Fruit fly (Drosophila melanogaster): ENCODE measurements around the gene CG34107.

The CG34107 gene

DNA sequence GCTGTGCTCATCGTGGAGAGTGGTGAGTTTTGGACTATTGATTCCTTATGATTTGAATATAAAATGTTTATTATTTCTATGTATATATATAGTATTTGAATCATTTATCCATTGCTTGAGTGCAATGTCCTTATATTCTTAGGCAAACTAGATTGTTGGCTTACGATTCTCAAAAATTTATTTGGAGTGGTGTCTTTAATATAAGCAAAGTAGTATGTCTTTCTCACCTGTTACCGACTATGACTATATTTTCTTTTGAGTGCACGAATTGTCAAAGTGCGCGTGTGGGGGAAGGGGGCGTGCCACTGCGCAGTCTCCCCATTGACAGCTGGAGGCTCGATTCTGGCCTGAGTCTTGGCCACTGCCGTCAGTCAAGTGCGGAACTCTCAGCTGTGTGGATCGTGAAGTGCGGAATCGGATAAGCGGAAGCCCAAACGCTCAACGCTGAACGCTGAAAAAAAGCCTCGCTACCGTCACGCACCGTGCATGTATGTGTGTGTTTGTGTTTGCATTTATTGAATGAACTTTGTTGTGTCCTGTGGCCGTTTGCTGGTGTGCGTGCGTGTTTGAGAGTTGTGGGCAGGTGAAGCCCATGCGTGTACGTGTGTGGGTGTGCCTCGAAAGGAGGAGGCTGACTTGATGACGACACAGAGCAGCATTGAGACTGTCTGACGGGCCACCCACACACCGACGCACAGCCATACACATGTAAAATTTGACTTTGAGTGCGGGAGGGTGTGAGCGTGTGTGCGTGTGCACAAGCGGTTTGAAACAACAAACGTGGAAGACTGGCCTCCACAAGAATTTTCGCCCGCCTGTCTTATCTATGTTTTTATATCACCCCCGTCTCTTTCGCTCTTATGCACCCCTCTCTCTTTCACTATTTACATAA, 1.7 kb downstream of the CG34107 start:
- TF ChIP-seq ttk (optimal IDR thresholded peaks at IDR 0.05) (no peak), Sin3A (optimal IDR thresholded peaks at IDR 0.05) (no peak), Myc (optimal IDR thresholded peaks at IDR 0.05) (no peak), insv (optimal IDR thresholded peaks at IDR 0.05) (no peak), psq (optimal IDR thresholded peaks at IDR 0.05) (no peak), h (optimal IDR thresholded peaks at IDR 0.05) (no peak)

DNA sequence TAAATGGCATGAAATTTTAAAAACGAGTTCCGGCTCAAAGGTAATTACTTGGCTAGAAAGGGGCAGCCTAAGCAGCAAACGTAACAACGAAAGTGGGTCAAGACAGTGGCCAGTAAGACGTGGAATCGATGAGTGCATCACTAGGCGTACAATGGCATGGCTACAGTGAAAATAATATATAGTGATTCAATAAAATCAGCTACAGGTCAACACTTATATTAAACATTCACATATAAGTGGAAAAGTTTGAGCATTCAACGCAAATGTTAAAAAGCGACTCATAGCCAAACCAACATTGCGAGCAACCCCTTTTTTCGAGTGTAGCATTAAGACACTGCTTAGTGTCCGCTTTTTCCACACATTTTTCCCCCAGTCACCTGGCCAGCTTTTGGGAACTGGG, 3.3 kb downstream of the CG34107 start:
- TF ChIP-seq Myc (optimal IDR thresholded peaks at IDR 0.05) (no peak), insv (optimal IDR thresholded peaks at IDR 0.05) (no peak), ttk (optimal IDR thresholded peaks at IDR 0.05) (no peak), Sin3A (optimal IDR thresholded peaks at IDR 0.05) (no peak), psq (optimal IDR thresholded peaks at IDR 0.05) (no peak), h (optimal IDR thresholded peaks at IDR 0.05) (no peak)

DNA sequence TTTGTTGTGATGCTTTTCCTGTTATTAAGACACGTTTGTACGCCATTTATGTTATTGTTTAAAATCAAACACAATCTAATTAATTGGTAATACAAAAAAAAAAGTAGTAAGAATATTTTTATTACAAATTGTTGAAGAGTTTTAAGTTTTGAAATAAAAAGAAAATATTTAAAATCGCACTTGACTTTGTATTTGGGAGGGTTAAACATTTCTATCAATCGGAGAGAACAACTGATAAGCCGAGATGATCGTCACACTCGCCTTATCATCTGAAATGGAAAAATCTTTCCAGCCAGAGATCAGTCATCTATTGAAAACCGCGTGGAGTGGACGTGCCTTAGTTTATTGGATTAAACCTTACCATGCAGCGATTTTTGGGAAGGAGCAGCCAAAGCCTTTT, 26.5 kb downstream of the CG34107 start, which contains the start of gene CG3999:
Gene CG3999 (plus strand): TSS at position 301 of the 400 bp plus-strand sequence.
- TF ChIP-seq psq (optimal IDR thresholded peaks at IDR 0.05) = no peak
- no peak for TF ChIP-seq h (optimal IDR thresholded peaks at IDR 0.05)
- TF ChIP-seq Sin3A (optimal IDR thresholded peaks at IDR 0.05) = no peak
- no peak for TF ChIP-seq ttk (optimal IDR thresholded peaks at IDR 0.05)
- no peak for TF ChIP-seq insv (optimal IDR thresholded peaks at IDR 0.05)
- no peak for TF ChIP-seq Myc (optimal IDR thresholded peaks at IDR 0.05)

DNA sequence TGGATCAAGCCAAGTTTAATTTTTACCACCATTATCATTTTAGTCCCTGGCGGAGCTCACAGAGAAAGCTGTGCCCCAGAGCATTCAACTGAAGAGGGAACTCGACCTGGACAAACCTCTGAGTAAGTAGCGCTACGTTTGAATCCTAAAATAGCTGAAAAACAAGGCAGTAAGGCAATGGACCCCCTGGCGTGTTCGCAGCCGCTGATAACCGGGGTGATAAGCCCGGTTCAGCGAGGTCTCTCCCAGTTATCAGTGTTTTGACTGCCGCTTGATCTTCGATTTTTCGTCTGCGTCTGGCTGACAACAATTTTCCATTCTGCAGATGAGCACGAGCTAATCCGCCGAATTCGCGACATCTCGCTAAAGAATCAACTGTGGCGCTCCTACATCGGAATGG, 27.1 kb downstream of the CG34107 start:
- TF ChIP-seq psq (optimal IDR thresholded peaks at IDR 0.05) = no peak
- TF ChIP-seq ttk (optimal IDR thresholded peaks at IDR 0.05) = no peak
- no peak for TF ChIP-seq Sin3A (optimal IDR thresholded peaks at IDR 0.05)
- TF ChIP-seq Myc (optimal IDR thresholded peaks at IDR 0.05) = no peak
- TF ChIP-seq h (optimal IDR thresholded peaks at IDR 0.05) = no peak
- no peak for TF ChIP-seq insv (optimal IDR thresholded peaks at IDR 0.05)

DNA sequence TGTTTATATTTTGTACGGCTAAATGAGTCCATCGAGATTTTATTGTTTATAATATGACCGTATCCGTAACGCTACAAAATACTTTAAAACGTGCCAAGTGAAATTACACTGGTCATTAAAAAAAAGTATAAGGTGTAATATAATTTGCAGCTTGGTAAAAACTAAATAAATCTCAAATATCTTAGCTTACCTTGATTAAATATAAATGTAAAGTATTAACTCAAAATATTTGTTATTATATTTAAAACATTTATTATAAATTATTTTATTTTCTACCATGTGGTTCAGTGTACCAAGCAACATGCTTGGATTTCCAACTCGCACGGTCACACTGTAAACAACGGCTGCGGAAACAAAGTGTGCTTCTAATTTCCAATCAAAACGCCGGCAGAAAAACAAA, 37.1 kb downstream of the CG34107 start, which contains the start of the genes Sirt6 and pont:
Gene Sirt6 (minus strand): TSS at position 50 of the 400 bp plus-strand sequence.
Gene pont (plus strand): TSS at position 324 of the 400 bp plus-strand sequence.
- TF ChIP-seq Myc (optimal IDR thresholded peaks at IDR 0.05) (no peak), Sin3A (optimal IDR thresholded peaks at IDR 0.05) (no peak), psq (optimal IDR thresholded peaks at IDR 0.05) (no peak), ttk (optimal IDR thresholded peaks at IDR 0.05) (no peak), h (optimal IDR thresholded peaks at IDR 0.05) (no peak)

DNA sequence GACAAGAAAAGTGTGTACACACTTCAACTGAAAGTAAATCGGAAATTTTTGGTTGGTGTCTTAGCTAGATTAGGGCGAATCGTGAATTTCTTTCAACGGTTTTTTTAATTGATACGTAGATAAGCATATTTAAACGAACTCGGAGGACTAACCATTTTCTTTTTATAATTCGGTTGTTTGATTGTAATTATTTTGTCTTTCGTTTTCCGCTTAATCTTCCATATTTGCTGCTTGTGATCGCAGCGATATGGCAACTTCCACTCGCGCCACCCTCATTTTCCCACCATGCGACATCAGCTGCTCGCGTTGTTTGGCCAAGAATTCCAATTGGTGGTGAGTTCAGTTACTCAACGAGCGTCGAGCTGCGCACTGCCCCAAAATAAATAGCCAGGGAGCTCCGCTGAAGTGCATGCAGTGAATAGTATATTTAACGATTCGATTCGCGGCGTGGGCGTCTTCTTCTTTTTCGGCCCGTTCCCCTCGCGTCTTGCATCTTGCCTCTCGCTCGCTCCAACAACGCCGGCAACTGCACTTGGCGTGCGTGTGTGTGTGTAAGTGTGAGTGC, 39.3 kb downstream of the CG34107 start, which contains the start of gene Nuak:
Gene Nuak (plus strand): TSS at position 335 of the 565 bp plus-strand sequence.
- TF ChIP-seq insv (optimal IDR thresholded peaks at IDR 0.05) (no peak), psq (optimal IDR thresholded peaks at IDR 0.05) (no peak), h (optimal IDR thresholded peaks at IDR 0.05) (no peak), Sin3A (optimal IDR thresholded peaks at IDR 0.05) (no peak), Myc (optimal IDR thresholded peaks at IDR 0.05) (no peak), ttk (optimal IDR thresholded peaks at IDR 0.05) (no peak)

DNA sequence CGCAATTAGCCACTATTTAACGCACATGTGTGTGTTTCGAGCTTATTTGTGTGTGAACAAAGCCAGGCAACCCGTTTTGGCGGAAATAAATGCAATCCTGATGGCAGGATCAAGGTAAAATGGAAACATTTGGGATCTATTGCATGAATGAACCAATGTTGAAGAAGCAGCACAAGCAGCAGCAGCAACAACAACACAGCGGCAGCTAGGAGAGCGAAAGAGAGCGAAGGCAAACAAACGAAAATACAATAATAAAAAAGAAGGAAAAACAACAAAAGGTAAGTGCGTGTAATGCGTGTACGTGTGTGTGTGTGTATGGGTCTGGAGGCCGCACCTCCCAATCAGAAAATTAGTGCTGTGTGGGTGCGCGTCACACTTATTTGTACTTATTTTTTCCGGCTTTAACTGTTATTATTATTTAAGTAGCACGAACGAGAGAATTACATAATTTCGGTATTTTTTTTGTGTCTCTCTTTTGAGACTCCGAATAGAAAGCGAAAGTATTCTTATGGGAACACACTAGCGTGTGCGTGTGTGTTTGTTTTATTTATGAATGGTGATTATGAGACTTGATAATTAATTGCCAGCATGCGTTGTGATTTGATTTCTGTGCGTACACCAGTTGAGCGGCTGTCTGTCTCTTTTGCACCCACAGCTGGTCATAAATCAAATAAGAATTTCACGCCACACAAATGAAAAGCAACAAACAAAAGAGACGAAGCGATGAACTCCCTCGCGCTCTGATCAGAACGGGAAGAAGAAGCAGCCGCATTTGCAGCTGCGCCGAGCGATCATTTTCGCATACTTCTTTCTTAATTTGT, 40.1 kb downstream of the CG34107 start:
- TF ChIP-seq insv (optimal IDR thresholded peaks at IDR 0.05) (no peak), ttk (optimal IDR thresholded peaks at IDR 0.05) (no peak), Sin3A (optimal IDR thresholded peaks at IDR 0.05) (no peak), Myc (optimal IDR thresholded peaks at IDR 0.05) (no peak), psq (optimal IDR thresholded peaks at IDR 0.05) (no peak), h (optimal IDR thresholded peaks at IDR 0.05) (no peak)

DNA sequence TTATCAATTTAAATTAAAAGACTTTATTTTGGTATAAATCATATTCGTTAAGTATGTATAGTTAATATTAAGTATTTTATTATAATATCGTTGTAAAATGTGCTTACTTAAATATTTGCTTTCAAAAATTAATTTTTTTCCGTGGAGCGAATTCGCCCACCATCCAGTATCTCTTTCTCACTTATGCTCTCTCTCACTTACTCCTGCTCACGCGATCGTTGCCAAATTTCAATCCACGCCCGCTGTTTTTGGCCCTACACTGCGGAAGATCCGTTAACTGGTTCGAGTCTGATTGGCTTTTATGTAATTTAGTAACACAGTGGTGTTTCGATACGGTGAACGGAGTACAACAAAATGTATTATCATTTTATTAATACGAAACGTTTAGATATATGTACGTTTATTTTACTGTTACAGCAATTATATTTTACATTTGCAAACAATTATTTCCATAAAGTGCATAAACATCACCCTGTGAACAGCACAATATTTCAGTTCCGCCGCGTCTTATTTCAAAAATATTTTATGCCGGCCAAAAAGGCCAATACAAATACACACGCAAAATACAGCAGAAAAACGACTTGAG, 40.9 kb downstream of the CG34107 start:
- TF ChIP-seq ttk (optimal IDR thresholded peaks at IDR 0.05) (no peak), psq (optimal IDR thresholded peaks at IDR 0.05) (no peak), insv (optimal IDR thresholded peaks at IDR 0.05) (no peak), Sin3A (optimal IDR thresholded peaks at IDR 0.05) (no peak), Myc (optimal IDR thresholded peaks at IDR 0.05) (no peak), h (optimal IDR thresholded peaks at IDR 0.05) (no peak)

DNA sequence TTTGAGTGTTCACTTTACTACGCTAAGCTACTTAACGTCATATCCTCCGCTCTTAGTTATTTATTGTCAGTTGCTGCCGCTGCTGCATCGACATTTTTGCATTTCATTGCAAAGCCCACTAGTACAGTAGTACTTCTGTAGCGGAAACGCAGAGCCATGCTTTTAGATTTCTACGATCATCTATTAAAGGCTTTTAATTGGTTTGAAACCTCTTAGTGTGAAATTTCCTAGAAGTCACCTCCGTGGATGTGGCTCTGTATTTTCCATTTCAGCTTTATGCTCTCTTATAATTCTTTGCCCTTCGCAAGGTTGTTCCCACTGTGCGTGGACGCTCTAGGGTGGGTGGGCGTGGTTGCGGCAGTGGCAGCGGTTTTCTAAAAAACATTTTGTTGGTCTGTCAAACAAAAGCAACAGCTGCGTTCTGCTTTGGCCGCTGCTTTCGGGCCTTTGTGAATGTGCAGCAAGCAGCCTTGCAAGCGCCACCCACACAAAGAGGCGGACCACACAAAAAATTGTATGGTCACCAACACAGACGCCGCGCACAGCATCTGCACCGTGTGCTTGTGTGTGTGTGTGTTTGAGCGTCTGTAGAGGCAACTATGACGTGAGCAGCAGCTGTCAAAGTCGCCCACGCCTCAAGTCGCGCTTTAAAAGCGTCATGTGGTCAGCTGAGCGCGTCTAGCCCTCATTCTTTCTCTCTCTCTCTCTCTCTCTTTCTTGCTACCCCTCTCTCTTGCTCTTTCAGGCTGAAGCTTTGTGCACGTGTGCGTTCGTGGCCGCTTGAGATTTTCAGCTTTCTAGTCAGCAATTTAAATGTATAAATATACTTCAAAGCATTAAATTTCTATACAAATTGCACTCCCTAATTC, 42.1 kb downstream of the CG34107 start:
- no peak for TF ChIP-seq psq (optimal IDR thresholded peaks at IDR 0.05)
- no peak for TF ChIP-seq h (optimal IDR thresholded peaks at IDR 0.05)
- no peak for TF ChIP-seq insv (optimal IDR thresholded peaks at IDR 0.05)
- no peak for TF ChIP-seq Sin3A (optimal IDR thresholded peaks at IDR 0.05)
- TF ChIP-seq ttk (optimal IDR thresholded peaks at IDR 0.05) = no peak
- TF ChIP-seq Myc (optimal IDR thresholded peaks at IDR 0.05) = no peak

DNA sequence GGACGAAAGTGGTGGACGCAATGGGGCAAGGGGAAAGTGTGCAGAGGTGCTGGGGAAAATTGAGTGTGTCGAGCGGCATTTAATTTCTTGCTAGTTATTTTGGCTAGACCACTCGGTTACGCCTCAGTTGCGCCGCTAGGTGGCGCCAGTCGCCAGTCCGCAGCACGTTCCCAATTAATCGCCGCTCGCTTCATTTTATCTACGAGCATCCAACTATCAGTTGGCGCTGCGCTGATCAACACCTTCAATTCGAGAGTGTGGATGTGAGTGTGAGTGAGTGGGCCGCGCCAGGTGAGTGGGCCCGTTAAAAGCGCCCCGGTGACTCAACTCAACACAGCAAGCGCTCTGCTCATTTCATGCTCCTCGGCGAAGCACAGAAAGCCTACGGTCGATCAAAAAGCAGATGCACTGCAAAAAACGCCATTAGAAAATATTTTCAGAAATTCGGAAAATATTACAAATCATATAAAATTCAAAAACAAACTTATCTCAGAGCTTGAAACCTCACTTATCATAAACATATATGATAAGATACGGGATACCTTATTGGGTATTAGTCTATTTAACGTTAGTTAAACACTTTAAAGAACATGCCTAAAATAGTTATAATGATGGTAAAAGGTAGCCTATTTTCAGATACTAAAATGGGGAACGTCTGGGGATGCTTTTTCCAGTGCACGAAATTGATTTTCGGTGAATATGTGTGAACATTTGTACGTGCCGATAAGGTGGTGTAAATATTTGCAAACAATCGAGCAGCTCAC, 43.6 kb downstream of the CG34107 start:
- TF ChIP-seq Myc (optimal IDR thresholded peaks at IDR 0.05) = no peak
- TF ChIP-seq Sin3A (optimal IDR thresholded peaks at IDR 0.05) = no peak
- TF ChIP-seq ttk (optimal IDR thresholded peaks at IDR 0.05) = no peak
- no peak for TF ChIP-seq h (optimal IDR thresholded peaks at IDR 0.05)
- TF ChIP-seq psq (optimal IDR thresholded peaks at IDR 0.05) = no peak
- no peak for TF ChIP-seq insv (optimal IDR thresholded peaks at IDR 0.05)

Data from Kc167 (cell line).